Fruit fly (Drosophila melanogaster) whole organism, embryonic: ENCODE results near the gene CG12522.

Source experiments
- CG10565 ChIP-seq: fragments of 200-800 bp; sonication (Bioruptor generic); optimal IDR thresholded peaks from 3 replicates; lab custom pipeline; 2016; ENCODE audit warnings: missing biosample characterization, mild to moderate bottlenecking, missing genetic modification characterization
- CG11696 ChIP-seq: fragments of 200-800 bp; sonication (Bioruptor generic); IDR thresholded peaks from 2 replicates; pipeline ENCODE4 v1.3.6; 2022; ENCODE audit warnings: missing biosample characterization, missing genetic modification characterization
- CG12391 ChIP-seq: fragments of 200-800 bp; sonication (Bioruptor generic); optimal IDR thresholded peaks from 3 replicates; lab custom pipeline; 2018; ENCODE audit warnings: missing biosample characterization, mild to moderate bottlenecking, missing genetic modification characterization, moderate library complexity
- CG13287 ChIP-seq: fragments of 200-800 bp; sonication (Bioruptor generic); IDR thresholded peaks from 2 replicates; pipeline ENCODE4 v1.3.6; 2022; ENCODE audit warnings: missing biosample characterization, missing genetic modification characterization; ENCODE audit not compliant: partially characterized antibody
- CG14014 ChIP-seq: fragments of 200-800 bp; sonication (Bioruptor generic); IDR thresholded peaks from 2 replicates; pipeline ENCODE4 v1.3.6; 2022; ENCODE audit warnings: missing biosample characterization, missing genetic modification characterization
- CG15601 ChIP-seq: fragments of 200-800 bp; sonication (Bioruptor generic); optimal IDR thresholded peaks from 3 replicates; lab custom pipeline; 2019; ENCODE audit warnings: missing biosample characterization, mild to moderate bottlenecking, missing genetic modification characterization, moderate library complexity
- CG15696 ChIP-seq: fragments of 200-800 bp; sonication (Bioruptor generic); optimal IDR thresholded peaks from 2 replicates; lab custom pipeline; 2019; ENCODE audit warnings: missing biosample characterization, mild to moderate bottlenecking, missing genetic modification characterization, moderate library complexity
- CG16863 ChIP-seq: fragments of 200-800 bp; sonication (Bioruptor generic); optimal IDR thresholded peaks from 3 replicates; lab custom pipeline; 2016; ENCODE audit warnings: missing biosample characterization, missing genetic modification characterization
- CG17328 ChIP-seq: fragments of 200-800 bp; sonication (Bioruptor generic); IDR thresholded peaks from 2 replicates; pipeline ENCODE4 v1.3.6; 2022; ENCODE audit warnings: missing biosample characterization, missing genetic modification characterization
- CG18011 ChIP-seq: fragments of 200-800 bp; sonication (Bioruptor generic); optimal IDR thresholded peaks from 2 replicates; lab custom pipeline; 2017; ENCODE audit warnings: missing biosample characterization, missing genetic modification characterization, mild to moderate bottlenecking, moderate library complexity, missing genotype
- CG18764 ChIP-seq: fragments of 200-800 bp; sonication (Bioruptor generic); optimal IDR thresholded peaks from 3 replicates; lab custom pipeline; 2016; ENCODE audit warnings: missing biosample characterization, missing genetic modification characterization
- CG32767 ChIP-seq: fragments of 200-800 bp; sonication (Bioruptor generic); IDR thresholded peaks from 2 replicates; pipeline ENCODE4 v1.3.6; 2022; ENCODE audit warnings: missing biosample characterization, missing genetic modification characterization
- CG34422 ChIP-seq: fragments of 200-800 bp; sonication (Bioruptor generic); IDR thresholded peaks from 3 replicates; pipeline ENCODE4 v1.3.6; 2022; ENCODE audit warnings: missing biosample characterization, missing genetic modification characterization
- CG3726 ChIP-seq: fragments of 200-800 bp; sonication (Bioruptor generic); IDR thresholded peaks from 3 replicates; pipeline ENCODE4, ENCODE4 v1.3.6; 2022; ENCODE audit warnings: missing biosample characterization, missing genetic modification characterization
- CG4707 ChIP-seq: fragments of 200-800 bp; sonication (Bioruptor generic); optimal IDR thresholded peaks from 2 replicates; lab custom pipeline; 2018; ENCODE audit warnings: missing biosample characterization, mild to moderate bottlenecking, missing genetic modification characterization, moderate library complexity
- CG4820 ChIP-seq: fragments of 200-800 bp; sonication (Bioruptor generic); optimal IDR thresholded peaks from 3 replicates; lab custom pipeline; 2016; ENCODE audit warnings: missing biosample characterization, missing genetic modification characterization
- CG6689 ChIP-seq: fragments of 200-800 bp; sonication (Bioruptor generic); IDR thresholded peaks from 2 replicates; pipeline ENCODE4 v1.3.6; 2022; ENCODE audit warnings: missing biosample characterization, missing genetic modification characterization
- CG6813 ChIP-seq: fragments of 200-800 bp; sonication (Bioruptor generic); optimal IDR thresholded peaks from 2 replicates; lab custom pipeline; 2017; ENCODE audit warnings: missing biosample characterization, missing genetic modification characterization, mild to moderate bottlenecking, moderate library complexity, missing genetic modification reagents
- Dfd ChIP-seq, 2 experiments: fragments of >200 bp; optimal IDR thresholded peaks; 2 replicates each; lab custom pipeline; 2017; ENCODE audit warnings: missing biosample characterization in 2 of 2, missing genetic modification characterization in 2 of 2
- Doc3 ChIP-seq: fragments of 200-800 bp; sonication (Bioruptor generic); IDR thresholded peaks from 3 replicates; pipeline ENCODE4 v1.3.6; 2022; ENCODE audit warnings: missing biosample characterization, missing genetic modification characterization; ENCODE audit not compliant: partially characterized antibody
- Elba2 ChIP-seq: fragments of 200-800 bp; sonication (Bioruptor generic); optimal IDR thresholded peaks from 3 replicates; lab custom pipeline; 2016; ENCODE audit warnings: missing biosample characterization, missing genetic modification characterization
- Fer3 ChIP-seq: fragments of 200-800 bp; sonication (Bioruptor generic); optimal IDR thresholded peaks from 2 replicates; lab custom pipeline; 2018; ENCODE audit warnings: missing biosample characterization, mild to moderate bottlenecking, missing genetic modification characterization, moderate library complexity
- GATAe ChIP-seq: fragments of 200-800 bp; sonication (Bioruptor generic); conservative IDR thresholded peaks from 2 replicates; pipeline ENCODE4 v1.3.6; 2022; ENCODE audit warnings: missing biosample characterization, missing genetic modification characterization
- HLH4C ChIP-seq: fragments of 200-800 bp; sonication (Bioruptor generic); IDR thresholded peaks from 3 replicates; pipeline ENCODE4 v1.3.6; 2022; ENCODE audit warnings: missing biosample characterization, missing genetic modification characterization; ENCODE audit not compliant: partially characterized antibody
- HmgD ChIP-seq: fragments of 200-800 bp; sonication (Bioruptor generic); optimal IDR thresholded peaks from 3 replicates; lab custom pipeline; 2016; ENCODE audit warnings: missing biosample characterization, missing genetic modification characterization
- HmgZ ChIP-seq: fragments of 200-800 bp; sonication (Bioruptor generic); optimal IDR thresholded peaks from 2 replicates; lab custom pipeline; 2018; ENCODE audit warnings: missing biosample characterization, mild to moderate bottlenecking, missing genetic modification characterization
- Hmr ChIP-seq: fragments of 200-800 bp; sonication (Bioruptor generic); optimal IDR thresholded peaks from 3 replicates; lab custom pipeline; 2017; ENCODE audit warnings: mild to moderate bottlenecking, missing biosample characterization, missing genetic modification reagents, missing genetic modification characterization
- Hr78 ChIP-seq, 2 experiments: fragments of 200-800 bp in 1 of 2; fragments of >200 bp in 1 of 2; sonication (Bioruptor generic) in 1 of 2; optimal IDR thresholded peaks; 2 replicates each; lab custom pipeline; 2017 to 2019; ENCODE audit warnings: missing biosample characterization in 2 of 2, missing genetic modification characterization in 2 of 2, mild to moderate bottlenecking in 1 of 2, moderate library complexity in 1 of 2
- Neu2 ChIP-seq: fragments of 200-800 bp; sonication (Bioruptor generic); optimal IDR thresholded peaks from 3 replicates; lab custom pipeline; 2016; ENCODE audit warnings: missing biosample characterization, missing genetic modification characterization, borderline replicate concordance
- Pdp1 ChIP-seq, 2 experiments: fragments of 200-800 bp; sonication (Bioruptor generic); optimal IDR thresholded peaks; 3 replicates each; lab custom pipeline; 2016; ENCODE audit warnings: missing biosample characterization in 2 of 2, missing genetic modification characterization in 2 of 2, mild to moderate bottlenecking in 1 of 2, moderate library complexity in 1 of 2
- Rfx ChIP-seq: fragments of 200-800 bp; sonication (Bioruptor generic); IDR thresholded peaks from 2 replicates; pipeline ENCODE4 v1.3.6; 2022; ENCODE audit warnings: missing biosample characterization, missing genetic modification characterization
- Ssrp ChIP-seq: fragments of 200-800 bp; sonication (Bioruptor generic); optimal IDR thresholded peaks from 2 replicates; lab custom pipeline; 2018; ENCODE audit warnings: missing biosample characterization, mild to moderate bottlenecking, missing genetic modification characterization, moderate library complexity
- al ChIP-seq: fragments of 200-800 bp; sonication (Bioruptor generic); IDR thresholded peaks from 2 replicates; pipeline ENCODE4 v1.3.6; 2022; ENCODE audit warnings: missing biosample characterization, missing genetic modification characterization
- bigmax ChIP-seq: fragments of 200-800 bp; sonication (Bioruptor generic); optimal IDR thresholded peaks from 2 replicates; lab custom pipeline; 2018; ENCODE audit warnings: missing biosample characterization, mild to moderate bottlenecking, missing genetic modification characterization
- br ChIP-seq: fragments of >200 bp; optimal IDR thresholded peaks from 2 replicates; lab custom pipeline; 2017
- cas ChIP-seq: fragments of 200-800 bp; sonication (Bioruptor generic); IDR thresholded peaks from 2 replicates; pipeline ENCODE4 v1.3.6; 2022; ENCODE audit warnings: missing biosample characterization, missing genetic modification characterization
- esg ChIP-seq: fragments of 200-800 bp; sonication (Bioruptor generic); conservative IDR thresholded peaks from 2 replicates; pipeline ENCODE4 v1.3.6; 2022; ENCODE audit warnings: missing biosample characterization, missing genetic modification characterization
- h ChIP-seq: fragments of >200 bp; optimal IDR thresholded peaks from 2 replicates; lab custom pipeline; 2017
- hbn ChIP-seq: fragments of 200-800 bp; sonication (Bioruptor generic); IDR thresholded peaks from 2 replicates; pipeline ENCODE4 v1.3.6; 2022; ENCODE audit warnings: missing biosample characterization, missing genetic modification characterization; ENCODE audit not compliant: partially characterized antibody
- hkb ChIP-seq, 2 experiments: fragments of 200-800 bp in 1 of 2; fragments of >200 bp in 1 of 2; sonication (Bioruptor generic) in 1 of 2; IDR thresholded peaks in 1 of 2; optimal IDR thresholded peaks in 1 of 2; 2 replicates each; pipeline versions ENCODE4 v1.3.6 to Lab custom; 2017 to 2022; ENCODE audit warnings: missing biosample characterization in 1 of 2, missing genetic modification characterization in 1 of 2
- hth ChIP-seq: fragments of >200 bp; optimal IDR thresholded peaks from 2 replicates; lab custom pipeline; 2017; ENCODE audit warnings: inconsistent platforms
- kay ChIP-seq: fragments of 200-800 bp; sonication (Bioruptor generic); optimal IDR thresholded peaks from 2 replicates; lab custom pipeline; 2016; ENCODE audit warnings: missing biosample characterization, missing genetic modification characterization
- luna ChIP-seq: fragments of 200-800 bp; sonication (Bioruptor generic); optimal IDR thresholded peaks from 2 replicates; lab custom pipeline; 2016; ENCODE audit warnings: missing biosample characterization, missing genetic modification characterization
- pan ChIP-seq, 4 experiments: fragments of >200 bp in 3 of 4; fragments of 200-800 bp in 1 of 4; sonication (Bioruptor generic) in 1 of 4; optimal IDR thresholded peaks in 3 of 4; IDR thresholded peaks in 1 of 4; 2 replicates each; pipeline versions ENCODE4 v1.3.6 to Lab custom; 2017 to 2022; ENCODE audit warnings: missing biosample characterization in 2 of 4, missing genetic modification characterization in 2 of 4, mixed read lengths in 1 of 4
- slou ChIP-seq: fragments of 200-800 bp; sonication (Bioruptor generic); optimal IDR thresholded peaks from 3 replicates; lab custom pipeline; 2016; ENCODE audit warnings: missing biosample characterization, missing genetic modification characterization
- tna ChIP-seq: fragments of 200-800 bp; sonication (Bioruptor generic); IDR thresholded peaks from 2 replicates; pipeline ENCODE4 v1.3.6; 2022; ENCODE audit warnings: missing biosample characterization, missing genetic modification characterization; ENCODE audit not compliant: partially characterized antibody
- unc-4 ChIP-seq: fragments of 200-800 bp; sonication (Bioruptor generic); IDR thresholded peaks from 2 replicates; pipeline ENCODE4 v1.3.6; 2022; ENCODE audit warnings: missing biosample characterization, missing genetic modification characterization; ENCODE audit not compliant: partially characterized antibody
- vvl ChIP-seq: fragments of 200-800 bp; sonication (Bioruptor generic); IDR thresholded peaks from 2 replicates; pipeline ENCODE4 v1.3.6; 2022; ENCODE audit warnings: missing biosample characterization, missing genetic modification characterization
- wdn ChIP-seq: fragments of 200-800 bp; sonication (Bioruptor generic); IDR thresholded peaks from 2 replicates; pipeline ENCODE4 v1.3.6; 2022; ENCODE audit warnings: missing biosample characterization, missing genetic modification characterization

The CG12522 gene

dm6 chr3L:11093046-11093520, 15.0 kb upstream of the CG12522 start, which contains the start of gene JIL-1 (continued):
- TF ChIP-seq luna (GFP tag; lab: Kevin White, UChicago) (no peak), HmgZ (tag; lab: Kevin White, UChicago) (peak; percentile 49), CG15601 (tag; lab: Kevin White, UChicago) (peak; percentile 39), Pdp1 (GFP tag; optimal IDR thresholded peaks at IDR 0.05; lab: Kevin White, UChicago) (peak; percentile 1 to 59), br (lab: Kevin White, UChicago) (no peak), cas (GFP tag; lab: Robert Waterston, UW) (peak; percentile 57), CG10565 (GFP tag; lab: Kevin White, UChicago) (no peak), HmgD (GFP tag; lab: Kevin White, UChicago) (no peak), wdn (GFP tag; lab: Robert Waterston, UW) (peak; percentile 65), CG32767 (0 out of 2 replicates have a peak, but pooled peaks have one; percentile 29), GATAe (no peak), bigmax (no peak), Fer3 (tag; lab: Kevin White, UChicago) (peak; percentile 54), CG4820 (GFP tag; lab: Kevin White, UChicago) (peak; percentile 52), CG6689 (GFP tag; lab: Robert Waterston, UW) (peak; percentile 31; the same call in 1 of the 2 replicates), CG34422 (GFP tag; lab: Robert Waterston, UW) (peak; percentile 81), tna (GFP tag; lab: Robert Waterston, UW) (peak; percentile 73), h (lab: Kevin White, UChicago) (no peak), CG15696 (tag; lab: Kevin White, UChicago) (peak; percentile 18), Elba2 (peak; percentile 40), Rfx (peak; percentile 94), Neu2 (GFP tag; lab: Kevin White, UChicago) (no peak), CG18011 (GFP tag; lab: Kevin White, UChicago) (peak; percentile 39), pan (optimal IDR thresholded peaks at IDR 0.05; lab: Kevin White, UChicago) (no peak), pan (GFP tag; optimal IDR thresholded peaks at IDR 0.05 in 1 of 2, IDR thresholded peaks at IDR 0.05 in 1 of 2) (peak in 1 of 2 experiments; percentile 68), slou (GFP tag; lab: Kevin White, UChicago) (peak; percentile 47), HLH4C (GFP tag; lab: Robert Waterston, UW) (peak; percentile 82), CG18764 (peak; percentile 30), CG16863 (no peak), unc-4 (GFP tag; lab: Robert Waterston, UW) (peak; percentile 87), CG4707 (GFP tag; lab: Kevin White, UChicago) (peak; percentile 25), al (peak; percentile 72), hbn (GFP tag; lab: Robert Waterston, UW) (peak; percentile 75), CG12391 (tag; lab: Kevin White, UChicago) (peak; percentile 71), CG13287 (peak; percentile 88), Hmr (GFP tag; lab: Kevin White, UChicago) (peak; percentile 77), Dfd (GFP tag; optimal IDR thresholded peaks at IDR 0.05; lab: Kevin White, UChicago) (no peak), CG14014 (GFP tag; lab: Robert Waterston, UW) (peak; percentile 62), CG6813 (GFP tag; lab: Kevin White, UChicago) (no peak), Ssrp (tag; lab: Kevin White, UChicago) (peak; percentile 38), hkb (optimal IDR thresholded peaks at IDR 0.05; lab: Kevin White, UChicago) (no peak), hkb (GFP tag; IDR thresholded peaks at IDR 0.05; lab: Robert Waterston, UW) (peak; percentile 26; the same call in 1 of the 2 replicates), vvl (GFP tag; lab: Robert Waterston, UW) (peak; percentile 87), kay (GFP tag; lab: Kevin White, UChicago) (peak; percentile 32), Hr78 (GFP tag; optimal IDR thresholded peaks at IDR 0.05; lab: Kevin White, UChicago) (no peak), CG11696 (GFP tag; lab: Robert Waterston, UW) (no peak), esg (peak; percentile 42; the same call in 1 of the 2 replicates), CG3726 (GFP tag; lab: Robert Waterston, UW) (no peak; the same call in 2 of the 3 replicates), Doc3 (GFP tag; lab: Robert Waterston, UW) (peak; percentile 69), hth (lab: Kevin White, UChicago) (no peak), CG17328 (GFP tag; lab: Robert Waterston, UW) (peak; percentile 64)
